Worm (Caenorhabditis elegans) whole organism, young adult: ENCODE measurements around the gene F28C6.8.

ENCODE experiments used
- F52B5.7 ChIP-seq: sonication (generic microtip); optimal IDR thresholded peaks from 2 replicates; lab custom pipeline; 2016; ENCODE audit warnings: mild to moderate bottlenecking, missing genetic modification characterization, missing compliant biosample characterization
- Y53F4B.3 ChIP-seq: fragments of 200-800 bp; sonication (Bioruptor generic); IDR thresholded peaks from 2 replicates; pipeline ENCODE4 v1.3.6; 2022; ENCODE audit warnings: missing genetic modification reagents, missing genetic modification characterization, missing compliant biosample characterization
- dpl-1 ChIP-seq: fragments of 150-350 bp; optimal IDR thresholded peaks from 2 replicates; lab custom pipeline; 2014; ENCODE audit warnings: missing biosample characterization, missing genetic modification reagents, missing genetic modification characterization
- ekl-4 ChIP-seq: fragments of 200-800 bp; sonication (Bioruptor generic); IDR thresholded peaks from 2 replicates; pipeline ENCODE4 v1.3.6; 2022; ENCODE audit warnings: missing genetic modification reagents, missing genetic modification characterization, missing compliant biosample characterization
- lin-35 ChIP-seq, 3 experiments: fragments of 150-350 bp in 2 of 3; sonication (generic microtip) in 1 of 3; optimal IDR thresholded peaks; 2 replicates each; lab custom pipeline; 2014 to 2018; ENCODE audit warnings: missing biosample characterization in 3 of 3, missing genetic modification characterization in 3 of 3, missing genetic modification reagents in 3 of 3
- madf-3 ChIP-seq: fragments of 200-800 bp; sonication (Bioruptor generic); IDR thresholded peaks from 2 replicates; pipeline ENCODE4 v1.3.6; 2022; ENCODE audit warnings: missing genetic modification reagents, missing genetic modification characterization, missing compliant biosample characterization
- mel-28 ChIP-seq: sonication (generic microtip); optimal IDR thresholded peaks from 2 replicates; lab custom pipeline; 2016; ENCODE audit warnings: borderline replicate concordance, mild to moderate bottlenecking, missing genetic modification characterization, missing compliant biosample characterization
- nhr-27 ChIP-seq: fragments of 200-800 bp; sonication (Bioruptor generic); optimal IDR thresholded peaks from 2 replicates; lab custom pipeline; 2018; ENCODE audit warnings: mild to moderate bottlenecking, missing genetic modification characterization, moderate library complexity, missing compliant biosample characterization
- nhr-90 ChIP-seq: sonication (generic microtip); optimal IDR thresholded peaks from 2 replicates; lab custom pipeline; 2016; ENCODE audit warnings: missing genotype, mild to moderate bottlenecking, missing genetic modification characterization, missing compliant biosample characterization
- pha-4 ChIP-seq: fragments of 150-350 bp; sonication (generic microtip); optimal IDR thresholded peaks from 2 replicates; lab custom pipeline; 2014; ENCODE audit warnings: missing biosample characterization, missing genetic modification reagents, missing genetic modification characterization
- unc-130 ChIP-seq: sonication (generic microtip); optimal IDR thresholded peaks from 2 replicates; lab custom pipeline; 2016; ENCODE audit warnings: missing genetic modification reagents, missing genetic modification characterization, missing compliant biosample characterization

DNA sequence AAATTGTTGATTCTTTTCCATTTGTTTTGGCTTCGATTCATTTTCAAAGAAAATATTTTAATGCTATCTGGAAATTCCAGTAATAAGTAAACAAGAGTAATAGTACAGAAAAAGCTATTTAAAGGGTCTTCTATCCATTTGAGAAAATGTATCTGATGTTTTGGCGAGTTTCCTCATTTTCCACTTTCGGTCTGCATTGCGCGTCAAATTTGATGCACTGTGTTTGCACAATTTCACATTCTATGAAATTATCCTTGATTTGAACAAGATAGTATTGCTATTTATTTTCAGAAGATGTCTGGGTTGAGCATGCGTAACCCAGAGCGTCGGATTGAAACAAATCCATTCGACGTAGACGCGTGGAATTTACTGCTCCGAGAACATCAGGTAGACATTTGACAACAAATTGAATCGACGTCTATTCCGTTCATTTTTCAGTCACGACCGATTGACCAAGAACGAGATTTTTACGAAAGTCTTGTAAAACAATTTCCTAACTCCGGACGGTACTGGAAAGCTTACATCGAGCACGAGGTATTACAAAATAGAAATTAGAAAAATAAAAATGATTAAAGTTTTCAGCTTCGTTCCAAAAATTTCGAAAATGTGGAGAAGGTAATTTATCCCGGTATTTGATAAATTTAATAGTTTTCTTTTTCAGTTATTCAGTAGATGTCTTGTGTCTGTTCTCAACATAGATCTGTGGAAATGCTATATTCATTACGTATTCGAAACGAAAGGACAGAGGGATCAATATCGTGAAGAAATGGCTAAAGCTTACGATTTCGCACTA is 2.9 kb upstream of the F28C6.8 start, which contains the start of gene suf-1:
- TF ChIP-seq nhr-90 (tag; lab: Kevin White, UChicago) (no peak), mel-28 (no peak), lin-35 (GFP tag; optimal IDR thresholded peaks at IDR 0.05; lab: Kevin White, UChicago) (no peak), Y53F4B.3 (no peak), unc-130 (GFP tag; lab: Kevin White, UChicago) (peak; percentile 69), pha-4 (tag; lab: Kevin White, UChicago) (no peak), nhr-27 (no peak), dpl-1 (no peak), F52B5.7 (tag; lab: Kevin White, UChicago) (peak; percentile 22), ekl-4 (GFP tag; lab: Robert Waterston, UW) (peak; percentile 90), madf-3 (GFP tag; lab: Robert Waterston, UW) (peak; percentile 88)
